Fruit fly (Drosophila melanogaster): ENCODE data around the gene CG14717.

Gene CG14717

DNA sequence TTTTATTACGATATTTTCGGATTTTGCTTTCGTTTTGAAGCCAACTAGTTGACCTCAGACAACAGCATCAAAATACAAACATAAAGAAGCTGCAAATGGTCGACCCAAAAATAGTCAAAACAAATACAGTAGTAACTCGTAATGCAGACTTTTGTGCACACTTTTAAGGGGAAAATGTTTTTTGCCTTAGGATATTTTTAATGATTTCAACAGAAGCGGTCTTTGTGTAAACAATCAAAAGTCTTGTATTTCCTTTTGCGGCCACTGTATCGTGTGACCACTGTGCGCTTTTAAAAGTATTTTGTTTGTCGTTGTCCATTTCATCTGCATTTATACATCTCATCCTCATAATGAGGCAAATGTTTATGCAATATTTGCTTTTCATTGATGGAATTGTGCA lies 46.9 kb upstream of the CG14717 start (continued):
- TF ChIP-seq chn (GFP tag; optimal IDR thresholded peaks at IDR 0.05): peak; percentile 97
- peak; percentile 99 for TF ChIP-seq CG9932 (GFP tag; IDR thresholded peaks at IDR 0.05)
- TF ChIP-seq CG11398 (GFP tag; optimal IDR thresholded peaks at IDR 0.05): peak; percentile 95
- TF ChIP-seq CG17328 (GFP tag; IDR thresholded peaks at IDR 0.05): peak; percentile 95
- peak; percentile 95 for TF ChIP-seq Oli (tag; optimal IDR thresholded peaks at IDR 0.05)
- peak; percentile 93 for TF ChIP-seq Nf-YA (GFP tag; IDR thresholded peaks at IDR 0.05)
- peak; percentile 92 for TF ChIP-seq NC2β (GFP tag; optimal IDR thresholded peaks at IDR 0.05)
- TF ChIP-seq bbx (GFP tag; IDR thresholded peaks at IDR 0.05; ENCODE audit: partially characterized antibody): no peak
- peak; percentile 53 for TF ChIP-seq CG14710 (tag; optimal IDR thresholded peaks at IDR 0.05)
- peak; percentile 96 for TF ChIP-seq ken (GFP tag; IDR thresholded peaks at IDR 0.05)
- TF ChIP-seq CG14667 (GFP tag; IDR thresholded peaks at IDR 0.05): peak; percentile 96
- peak; percentile 99 for TF ChIP-seq CG32532 (GFP tag; IDR thresholded peaks at IDR 0.05)
- TF ChIP-seq pnt (GFP tag; optimal IDR thresholded peaks at IDR 0.05): peak; percentile 96
- TF ChIP-seq Max (GFP tag; optimal IDR thresholded peaks at IDR 0.05): peak; percentile 94
- TF ChIP-seq D19B (GFP tag; optimal IDR thresholded peaks at IDR 0.05): peak; percentile 90
- peak; percentile 94 for TF ChIP-seq disco-r (GFP tag; optimal IDR thresholded peaks at IDR 0.05)
- TF ChIP-seq CG31365 (tag; optimal IDR thresholded peaks at IDR 0.05): peak; percentile 84
- TF ChIP-seq E2f1 (GFP tag; IDR thresholded peaks at IDR 0.05): peak; percentile 97
- TF ChIP-seq dmrt99B (tag; optimal IDR thresholded peaks at IDR 0.05): peak; percentile 97
- TF ChIP-seq CG4424 (GFP tag; optimal IDR thresholded peaks at IDR 0.05): peak; percentile 94
- no peak for TF ChIP-seq Dfd (GFP tag; optimal IDR thresholded peaks at IDR 0.05)
- peak; percentile 72 for TF ChIP-seq CG2116 (GFP tag; optimal IDR thresholded peaks at IDR 0.05)
- peak; percentile 81 for TF ChIP-seq CG7928 (GFP tag; optimal IDR thresholded peaks at IDR 0.05)
- peak; percentile 92 for TF ChIP-seq CG8089 (GFP tag; optimal IDR thresholded peaks at IDR 0.05)
- TF ChIP-seq eyg (GFP tag; optimal IDR thresholded peaks at IDR 0.05): peak; percentile 96
- TF ChIP-seq ato (GFP tag; IDR thresholded peaks at IDR 0.05; ENCODE audit: partially characterized antibody): no peak
- TF ChIP-seq CG11085 (GFP tag; IDR thresholded peaks at IDR 0.05): peak; percentile 96

DNA sequence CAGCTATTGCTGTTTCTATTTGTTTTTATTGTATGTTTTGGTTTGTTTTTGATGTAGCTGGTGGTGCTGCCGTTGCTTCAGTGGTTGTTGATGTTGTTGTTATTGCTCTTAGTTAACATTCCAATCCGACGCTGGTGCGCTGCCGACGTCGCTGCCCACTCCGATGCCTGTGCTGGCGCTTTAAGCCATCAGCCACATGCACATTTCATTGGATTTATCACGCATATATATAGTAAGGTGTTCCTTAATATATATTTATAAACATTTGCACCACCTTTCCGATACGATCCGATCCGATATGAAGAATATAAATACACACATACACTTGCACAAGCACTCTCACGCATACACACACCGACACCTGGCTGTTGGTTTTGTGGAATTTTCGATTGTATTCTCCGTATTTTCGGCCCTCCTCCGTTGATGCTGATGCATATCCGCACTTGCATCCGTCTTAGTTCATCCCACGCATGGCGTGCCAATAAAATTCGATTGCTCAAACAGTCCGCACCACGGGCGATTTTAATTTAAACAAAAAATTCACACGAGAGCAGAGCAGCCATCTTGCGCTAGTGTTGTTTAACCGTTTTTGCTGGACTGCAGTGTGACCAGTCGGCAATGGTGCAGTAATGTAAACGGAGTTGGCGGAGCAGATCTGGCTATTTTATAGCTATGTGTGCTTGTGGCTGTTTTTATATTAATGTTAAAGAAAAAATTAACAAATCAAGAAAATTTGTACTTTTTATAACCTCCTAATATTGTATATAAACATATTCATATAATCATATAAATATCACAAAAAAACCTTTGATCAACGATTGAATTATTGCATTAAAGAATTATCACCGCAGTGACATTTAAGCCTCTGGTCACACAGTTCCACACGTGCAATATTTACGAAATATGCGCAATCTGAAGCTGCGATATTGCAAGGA lies 45.9 kb upstream of the CG14717 start, which contains the start of the genes Csk and Elp1:
Csk (minus strand) TSS at position 602 of the 935 bp plus-strand sequence.
Elp1 (plus strand) TSS at position 867 of the 935 bp plus-strand sequence.
- TF ChIP-seq gfzf (GFP tag; optimal IDR thresholded peaks at IDR 0.05): peak; percentile 82
- no peak for TF ChIP-seq CG9876 (GFP tag; optimal IDR thresholded peaks at IDR 0.05)
- peak; percentile 26 for TF ChIP-seq scrt (GFP tag; optimal IDR thresholded peaks at IDR 0.05)
- TF ChIP-seq nom (GFP tag; optimal IDR thresholded peaks at IDR 0.05): peak; percentile 44
- TF ChIP-seq hkb (optimal IDR thresholded peaks at IDR 0.05): peak; percentile 64
- no peak for TF ChIP-seq hkb (GFP tag; IDR thresholded peaks at IDR 0.05)
- peak; percentile 78 for TF ChIP-seq slbo (GFP tag; IDR thresholded peaks at IDR 0.05)
- peak; percentile 91 for TF ChIP-seq Med (GFP tag)
- no peak; the same call in 1 of the 2 replicates for TF ChIP-seq sisA (GFP tag; IDR thresholded peaks at IDR 0.05)
- peak; percentile 43 for TF ChIP-seq CG12769 (tag; optimal IDR thresholded peaks at IDR 0.05)
- no peak for TF ChIP-seq CTCF (GFP tag; optimal IDR thresholded peaks at IDR 0.05)
- TF ChIP-seq HLH3B (GFP tag; IDR thresholded peaks at IDR 0.05): peak; percentile 52
- TF ChIP-seq MESR4 (GFP tag; optimal IDR thresholded peaks at IDR 0.05): peak; percentile 97
- TF ChIP-seq wdn (GFP tag; IDR thresholded peaks at IDR 0.05): no peak
- peak; percentile 4 for TF ChIP-seq Antp (GFP tag; optimal IDR thresholded peaks at IDR 0.05)
- peak; percentile 36; the same call in 1 of the 2 replicates for TF ChIP-seq Scr (GFP tag; IDR thresholded peaks at IDR 0.05; ENCODE audit: partially characterized antibody)
- TF ChIP-seq NFAT (GFP tag; IDR thresholded peaks at IDR 0.05): peak; percentile 56; the same call in 1 of the 2 replicates
- peak; percentile 74 for TF ChIP-seq gem (tag; optimal IDR thresholded peaks at IDR 0.05)
- TF ChIP-seq sima (GFP tag; optimal IDR thresholded peaks at IDR 0.05): no peak
- TF ChIP-seq CG6272 (GFP tag; IDR thresholded peaks at IDR 0.05): peak; percentile 33; the same call in 1 of the 2 replicates
- peak in 1 of 2 experiments; percentile 40 for TF ChIP-seq bsh (GFP tag; optimal IDR thresholded peaks at IDR 0.05)
- no peak for TF ChIP-seq Hr78 (GFP tag; optimal IDR thresholded peaks at IDR 0.05)
- peak; percentile 31 for TF ChIP-seq CG18619 (GFP tag; optimal IDR thresholded peaks at IDR 0.05)
